Worm (Caenorhabditis elegans) whole organism, L4/young adult: ENCODE data around the gene C34B4.4.
"Not testable (repeated sequence)": the region's sequence is repeated elsewhere in the genome, so short reads cannot be mapped to it uniquely, and the experiment has no call there.

Experiments
- W03F9.2 ChIP-seq: fragments of 150-350 bp; optimal IDR thresholded peaks from 2 replicates; lab custom pipeline; 2014; ENCODE audit warnings: missing biosample characterization, missing genetic modification characterization
- dao-5 ChIP-seq: sonication (generic microtip); optimal IDR thresholded peaks from 2 replicates; lab custom pipeline; 2016; ENCODE audit warnings: missing genotype, missing genetic modification characterization, moderate library complexity, missing compliant biosample characterization
- him-1 ChIP-seq: sonication (generic microtip); optimal IDR thresholded peaks from 2 replicates; lab custom pipeline; 2016; ENCODE audit warnings: missing genotype, missing genetic modification reagents, missing genetic modification characterization, missing compliant biosample characterization

Gene C34B4.4

ce11 chrV:13111599-13112191 lies 21.5 kb downstream of the C34B4.4 start:
- TF ChIP-seq W03F9.2 (tag; lab: Kevin White, UChicago) (no peak), dao-5 (tag; lab: Kevin White, UChicago) (no peak), him-1 (tag; lab: Kevin White, UChicago) (no peak)

ce11 chrV:13112937-13113497 lies 22.8 kb downstream of the C34B4.4 start:
- no peak for TF ChIP-seq dao-5 (tag; lab: Kevin White, UChicago)

ce11 chrV:13114552-13115237 lies 24.5 kb downstream of the C34B4.4 start:
- TF ChIP-seq dao-5 (tag; lab: Kevin White, UChicago) (no peak), W03F9.2 (tag; lab: Kevin White, UChicago) (no peak), him-1 (tag; lab: Kevin White, UChicago) (no peak)

- TF ChIP-seq W03F9.2 (tag; lab: Kevin White, UChicago) (no peak), dao-5 (tag; lab: Kevin White, UChicago) (no peak), him-1 (tag; lab: Kevin White, UChicago) (no peak)
Measured at ce11 chrV:13116114-13116603, 26.0 kb downstream of the C34B4.4 start, which contains the start of gene acly-2. acly-2 (plus strand) TSS chrV:13116488.

- no peak for TF ChIP-seq him-1 (tag; lab: Kevin White, UChicago)
- TF ChIP-seq dao-5 (tag; lab: Kevin White, UChicago) = no peak
- no peak for TF ChIP-seq W03F9.2 (tag; lab: Kevin White, UChicago)
Measured at ce11 chrV:13120097-13120496, 29.9 kb downstream of the C34B4.4 start, which contains the start of gene max-1. max-1 (minus strand) TSS chrV:13120220.

- TF ChIP-seq him-1 (tag; lab: Kevin White, UChicago) = no peak
- no peak for TF ChIP-seq dao-5 (tag; lab: Kevin White, UChicago)
- no peak for TF ChIP-seq W03F9.2 (tag; lab: Kevin White, UChicago)
Measured at ce11 chrV:13121266-13121665, 31.1 kb downstream of the C34B4.4 start.

- TF ChIP-seq W03F9.2 (tag; lab: Kevin White, UChicago) (no peak), him-1 (tag; lab: Kevin White, UChicago) (no peak), dao-5 (tag; lab: Kevin White, UChicago) (no peak)
Measured at ce11 chrV:13129895-13130294, 39.7 kb downstream of the C34B4.4 start, which contains the start of gene eat-6. eat-6 (minus strand) TSS chrV:13129995.

- TF ChIP-seq dao-5 (tag; lab: Kevin White, UChicago) = no peak
- TF ChIP-seq W03F9.2 (tag; lab: Kevin White, UChicago) = peak; percentile 17
- TF ChIP-seq him-1 (tag; lab: Kevin White, UChicago) = peak; percentile 74
Measured at ce11 chrV:13130439-13130840, 40.2 kb downstream of the C34B4.4 start.

- TF ChIP-seq W03F9.2 (tag; lab: Kevin White, UChicago) (peak; percentile 56), dao-5 (tag; lab: Kevin White, UChicago) (no peak), him-1 (tag; lab: Kevin White, UChicago) (no peak)
Measured at ce11 chrV:13131487-13131886, 41.3 kb downstream of the C34B4.4 start.

ce11 chrV:13133380-13133779 lies 43.2 kb downstream of the C34B4.4 start, which contains the start of gene B0365.9:
B0365.9 (minus strand) TSS chrV:13133565.
- TF ChIP-seq dao-5 (tag; lab: Kevin White, UChicago) (no peak), W03F9.2 (tag; lab: Kevin White, UChicago) (no peak), him-1 (tag; lab: Kevin White, UChicago) (no peak)

- TF ChIP-seq dao-5, him-1, W03F9.2 (tag; lab: Kevin White, UChicago): not testable (repeated sequence)
Measured at ce11 chrV:13134786-13135185, 44.6 kb downstream of the C34B4.4 start, which contains the start of gene clec-225. clec-225 (minus strand) TSS chrV:13134886.

- TF ChIP-seq W03F9.2 (tag; lab: Kevin White, UChicago) (no peak), dao-5 (tag; lab: Kevin White, UChicago) (no peak), him-1 (tag; lab: Kevin White, UChicago) (no peak)
Measured at ce11 chrV:13137955-13138354, 47.8 kb downstream of the C34B4.4 start, which contains the start of gene clec-41. clec-41 (minus strand) TSS chrV:13138101.

- TF ChIP-seq him-1 (tag; lab: Kevin White, UChicago) (no peak), dao-5 (tag; lab: Kevin White, UChicago) (no peak), W03F9.2 (tag; lab: Kevin White, UChicago) (no peak)
Measured at ce11 chrV:13138681-13139080, 48.5 kb downstream of the C34B4.4 start, which contains the start of gene dhc-3. dhc-3 (plus strand) TSS chrV:13138981.
